Worm (Caenorhabditis elegans) whole organism, L3 larva: ENCODE data around the gene F17C11.12.

Source experiments
- R02D3.7 ChIP-seq: fragments of 150-350 bp; optimal IDR thresholded peaks from 2 replicates; lab custom pipeline; 2014; ENCODE audit warnings: missing biosample characterization, missing genetic modification characterization
- ZK546.5 ChIP-seq: sonication (generic microtip); optimal IDR thresholded peaks from 2 replicates; lab custom pipeline; 2017; ENCODE audit warnings: missing biosample characterization, missing genetic modification characterization
- ama-1 ChIP-seq: fragments of 150-350 bp; optimal IDR thresholded peaks from 2 replicates; lab custom pipeline; 2018
- ceh-28 ChIP-seq: fragments of 150-350 bp; optimal IDR thresholded peaks from 2 replicates; lab custom pipeline; 2014; ENCODE audit warnings: missing biosample characterization, missing genetic modification reagents, missing genetic modification characterization
- ceh-82 ChIP-seq: fragments of 150-350 bp; optimal IDR thresholded peaks from 2 replicates; lab custom pipeline; 2014; ENCODE audit warnings: missing biosample characterization, missing genetic modification characterization
- ceh-9 ChIP-seq: sonication (generic microtip); optimal IDR thresholded peaks from 2 replicates; lab custom pipeline; 2018; ENCODE audit warnings: missing biosample characterization, missing genetic modification characterization
- daf-12 ChIP-seq: fragments of 150-350 bp; optimal IDR thresholded peaks from 2 replicates; lab custom pipeline; 2014; ENCODE audit warnings: missing biosample characterization, missing genetic modification reagents, missing genetic modification characterization
- egl-27 ChIP-seq: sonication (generic microtip); optimal IDR thresholded peaks from 4 replicates; lab custom pipeline; 2017; ENCODE audit warnings: missing biosample characterization, missing genetic modification reagents, missing genetic modification characterization
- eor-1 ChIP-seq, 2 experiments: fragments of 150-350 bp; optimal IDR thresholded peaks; 2 replicates each; lab custom pipeline; 2014 to 2018; ENCODE audit warnings: missing biosample characterization in 2 of 2, missing genetic modification characterization in 2 of 2
- fkh-10 ChIP-seq: sonication (generic microtip); optimal IDR thresholded peaks from 2 replicates; lab custom pipeline; 2017; ENCODE audit warnings: missing biosample characterization, missing genetic modification reagents, missing genetic modification characterization
- fkh-2 ChIP-seq: fragments of 150-350 bp; optimal IDR thresholded peaks from 2 replicates; lab custom pipeline; 2014; ENCODE audit warnings: missing biosample characterization, missing genetic modification reagents, missing genetic modification characterization
- hmg-11 ChIP-seq: sonication (generic microtip); optimal IDR thresholded peaks from 2 replicates; lab custom pipeline; 2016; ENCODE audit warnings: missing genetic modification characterization, missing compliant biosample characterization
- jun-1 ChIP-seq: fragments of 150-350 bp; optimal IDR thresholded peaks from 2 replicates; lab custom pipeline; 2014; ENCODE audit warnings: missing biosample characterization, missing genetic modification reagents, missing genetic modification characterization
- lin-15B ChIP-seq: fragments of 150-350 bp; optimal IDR thresholded peaks from 2 replicates; lab custom pipeline; 2014; ENCODE audit warnings: missing biosample characterization, missing genetic modification characterization
- lsy-12 ChIP-seq: sonication (generic microtip); optimal IDR thresholded peaks from 2 replicates; lab custom pipeline; 2016; ENCODE audit warnings: mild to moderate bottlenecking, missing genetic modification characterization, missing compliant biosample characterization
- mml-1 ChIP-seq: fragments of 150-350 bp; sonication (generic microtip); optimal IDR thresholded peaks from 3 replicates; lab custom pipeline; 2014; ENCODE audit warnings: missing biosample characterization, missing genetic modification characterization
- nfya-1 ChIP-seq: sonication (generic microtip); optimal IDR thresholded peaks from 2 replicates; lab custom pipeline; 2017; ENCODE audit warnings: missing genetic modification characterization, mild to moderate bottlenecking, missing compliant biosample characterization, antibody characterized with exemption, moderate library complexity; ENCODE audit not compliant: insufficient read depth
- nhr-11 ChIP-seq: fragments of 150-350 bp; optimal IDR thresholded peaks from 2 replicates; lab custom pipeline; 2014; ENCODE audit warnings: missing biosample characterization, missing genetic modification characterization
- nhr-12 ChIP-seq: fragments of 150-350 bp; optimal IDR thresholded peaks from 2 replicates; lab custom pipeline; 2014; ENCODE audit warnings: missing biosample characterization, missing genetic modification characterization
- nhr-23 ChIP-seq: fragments of 150-350 bp; optimal IDR thresholded peaks from 2 replicates; lab custom pipeline; 2014; ENCODE audit warnings: missing biosample characterization, missing genetic modification reagents, missing genetic modification characterization
- nhr-67 ChIP-seq: fragments of 150-350 bp; optimal IDR thresholded peaks from 2 replicates; lab custom pipeline; 2014; ENCODE audit warnings: missing biosample characterization, missing genetic modification characterization
- nhr-76 ChIP-seq: fragments of 150-350 bp; sonication (generic microtip); optimal IDR thresholded peaks from 5 replicates; lab custom pipeline; 2014; ENCODE audit warnings: missing biosample characterization, missing genetic modification characterization
- nhr-77 ChIP-seq: fragments of 150-350 bp; optimal IDR thresholded peaks from 2 replicates; lab custom pipeline; 2014; ENCODE audit warnings: missing biosample characterization, missing genetic modification characterization
- pqm-1 ChIP-seq: fragments of 150-350 bp; optimal IDR thresholded peaks from 2 replicates; lab custom pipeline; 2017; ENCODE audit warnings: missing biosample characterization, missing genetic modification characterization, inconsistent platforms
- sea-2 ChIP-seq: fragments of 150-350 bp; sonication (generic microtip); optimal IDR thresholded peaks from 4 replicates; lab custom pipeline; 2014; ENCODE audit warnings: missing biosample characterization, missing genetic modification reagents, missing genetic modification characterization
- skn-1 ChIP-seq: fragments of 150-350 bp; optimal IDR thresholded peaks from 2 replicates; lab custom pipeline; 2014; ENCODE audit warnings: missing biosample characterization, missing genetic modification characterization
- unc-39 ChIP-seq: sonication (generic microtip); optimal IDR thresholded peaks from 4 replicates; lab custom pipeline; 2017; ENCODE audit warnings: missing biosample characterization, missing genetic modification characterization
- unc-62 ChIP-seq: fragments of 150-350 bp; sonication (generic microtip); optimal IDR thresholded peaks from 4 replicates; lab custom pipeline; 2014; ENCODE audit warnings: missing biosample characterization, missing genetic modification reagents, missing genetic modification characterization
- zag-1 ChIP-seq: fragments of 150-350 bp; optimal IDR thresholded peaks from 2 replicates; lab custom pipeline; 2014; ENCODE audit warnings: missing biosample characterization, missing genetic modification characterization

F17C11.12 gene

DNA sequence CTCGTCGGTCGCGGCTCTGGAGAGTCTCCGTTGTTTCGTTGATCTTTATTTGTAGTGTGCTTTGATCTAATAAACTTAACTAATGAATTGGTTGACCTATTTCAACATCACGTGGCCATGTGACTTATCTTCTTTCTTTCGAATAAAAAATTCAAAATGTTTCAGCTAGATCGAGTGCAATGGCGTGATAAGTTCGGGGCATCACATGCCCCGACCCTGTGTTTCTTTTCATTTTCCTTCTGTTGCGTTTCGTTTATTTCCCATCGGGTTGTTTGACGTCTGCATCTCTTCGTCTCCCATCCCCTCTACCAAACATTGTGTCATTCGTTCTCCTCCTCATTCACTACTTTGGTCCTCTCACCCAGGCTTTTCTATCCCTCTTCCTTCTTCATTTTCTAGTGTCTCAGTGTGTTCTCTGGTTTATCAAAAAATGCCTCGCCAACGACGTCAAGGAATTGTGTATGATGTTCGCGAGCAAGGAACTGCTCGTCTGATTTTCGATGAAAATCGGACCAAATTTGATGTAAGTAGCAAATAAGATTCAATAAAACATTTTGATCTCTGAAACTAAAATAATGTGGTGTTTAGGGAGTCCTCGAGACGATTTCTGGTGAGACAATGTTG lies 15.0 kb upstream of the F17C11.12 start, which contains the start of gene F17C11.4 (continued):
- no peak for TF ChIP-seq eor-1 (tag; optimal IDR thresholded peaks at IDR 0.05; lab: Kevin White, UChicago)
- TF ChIP-seq sea-2 (GFP tag; lab: Kevin White, UChicago), result no peak
- TF ChIP-seq nhr-11 (tag; lab: Kevin White, UChicago), result peak; percentile 47
- no peak for TF ChIP-seq pqm-1 (tag; lab: Kevin White, UChicago)
- TF ChIP-seq unc-39 (tag; lab: Kevin White, UChicago), result no peak
- TF ChIP-seq nfya-1, result peak; percentile 75

DNA sequence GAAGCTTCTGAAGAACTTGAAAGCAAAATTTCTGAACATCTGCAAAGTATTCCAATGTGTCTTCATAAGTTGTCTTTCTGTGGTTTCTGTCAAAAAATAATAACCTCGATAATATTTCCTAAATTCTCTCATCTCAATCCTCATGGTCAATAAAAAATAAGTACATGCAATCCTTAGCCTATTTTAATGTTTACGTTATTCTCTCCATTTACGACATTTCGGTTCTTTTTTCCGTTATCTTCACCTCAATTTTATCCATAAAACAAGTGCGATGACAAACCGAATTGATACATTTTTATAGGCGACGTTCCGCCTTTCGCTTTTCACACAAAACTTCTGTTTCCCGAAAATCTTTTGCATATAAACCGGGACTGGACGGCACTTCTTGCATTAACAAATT lies 12.8 kb upstream of the F17C11.12 start, which contains the start of gene col-153:
TSS of gene col-153 (plus strand) at position 301 of the 400 bp plus-strand sequence.
- TF ChIP-seq nhr-23 (tag; lab: Kevin White, UChicago) (no peak), egl-27 (no peak), nhr-12 (tag; lab: Kevin White, UChicago) (no peak), ceh-28 (no peak), nhr-76 (tag; lab: Kevin White, UChicago) (no peak), unc-62 (GFP tag; lab: Kevin White, UChicago) (no peak), daf-12 (tag; lab: Kevin White, UChicago) (no peak), ceh-9 (tag; lab: Kevin White, UChicago) (no peak), hmg-11 (tag; lab: Kevin White, UChicago) (no peak), sea-2 (GFP tag; lab: Kevin White, UChicago) (no peak), lin-15B (tag; lab: Kevin White, UChicago) (no peak), unc-39 (tag; lab: Kevin White, UChicago) (no peak), nhr-77 (tag; lab: Kevin White, UChicago) (no peak)
- TF ChIP-seq, all 47 proteins: peak for 0

DNA sequence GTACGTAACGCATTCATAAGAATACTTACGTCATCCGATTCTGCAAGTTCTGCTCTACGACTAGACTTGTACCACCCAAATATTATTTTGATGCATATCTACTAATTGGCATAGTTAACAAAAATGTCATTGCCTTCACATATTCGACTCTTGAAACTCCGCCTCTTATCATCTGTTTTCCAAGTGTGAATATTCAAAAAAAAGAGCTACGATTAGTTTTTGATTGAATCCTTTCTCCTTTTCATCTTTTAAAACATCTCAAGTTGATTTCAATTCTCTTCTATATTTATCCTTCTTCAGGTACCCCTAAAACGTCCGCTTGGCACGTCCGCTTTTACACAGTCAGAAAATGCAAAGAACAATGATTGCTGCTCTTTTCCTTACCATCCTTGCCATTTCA lies 11.2 kb upstream of the F17C11.12 start, which contains the start of gene F17C11.2:
TSS of gene F17C11.2 (plus strand) at position 301 of the 400 bp plus-strand sequence.
- TF ChIP-seq R02D3.7 (tag; lab: Kevin White, UChicago) (no peak), ceh-82 (tag; lab: Kevin White, UChicago) (no peak), pqm-1 (tag; lab: Kevin White, UChicago) (no peak), lsy-12 (tag; lab: Kevin White, UChicago) (no peak), lin-15B (tag; lab: Kevin White, UChicago) (no peak), jun-1 (tag; lab: Kevin White, UChicago) (no peak), ZK546.5 (no peak), zag-1 (tag; lab: Kevin White, UChicago) (no peak), fkh-10 (no peak)

DNA sequence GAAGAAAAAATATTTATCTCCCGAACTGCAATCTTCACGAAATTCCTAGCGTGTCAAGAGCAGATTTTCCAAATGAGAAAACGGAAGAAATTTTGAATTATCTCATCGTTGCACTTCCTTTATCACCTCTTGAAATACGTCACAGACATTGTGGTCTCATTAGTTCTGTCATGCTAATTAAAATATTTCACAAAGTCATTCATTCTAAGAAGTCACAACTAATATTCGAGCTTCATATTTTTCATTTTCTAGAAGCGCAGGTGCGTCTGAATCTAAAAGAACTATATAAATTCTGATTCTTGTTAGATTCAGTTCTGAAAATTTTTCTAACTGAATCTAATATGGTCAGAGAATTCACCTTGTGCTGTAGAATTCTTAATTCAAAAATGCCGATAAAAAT lies 10.5 kb upstream of the F17C11.12 start:
- TF ChIP-seq nhr-67 (tag; lab: Kevin White, UChicago), result no peak

DNA sequence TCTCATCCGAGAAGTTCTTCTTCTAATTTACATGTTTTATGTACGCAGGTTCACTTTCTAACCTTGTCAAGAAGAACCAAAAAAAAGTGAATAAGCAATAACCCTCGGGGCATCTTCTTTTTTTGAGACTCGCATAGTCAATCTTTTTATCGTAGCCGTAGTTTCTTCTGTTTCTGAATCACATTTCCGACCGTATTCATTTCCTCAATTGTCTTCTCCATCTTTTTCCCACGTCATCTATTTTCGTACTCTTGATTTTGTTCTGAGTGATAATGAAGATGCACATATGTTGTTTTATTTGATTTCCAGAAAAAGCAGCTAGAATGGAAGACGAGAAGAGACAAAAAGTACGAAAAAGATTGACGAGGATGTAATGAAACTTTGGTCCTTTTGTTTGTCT lies 8.2 kb upstream of the F17C11.12 start:
- TF ChIP-seq zag-1 (tag; lab: Kevin White, UChicago) (no peak), fkh-10 (peak; percentile 74)

DNA sequence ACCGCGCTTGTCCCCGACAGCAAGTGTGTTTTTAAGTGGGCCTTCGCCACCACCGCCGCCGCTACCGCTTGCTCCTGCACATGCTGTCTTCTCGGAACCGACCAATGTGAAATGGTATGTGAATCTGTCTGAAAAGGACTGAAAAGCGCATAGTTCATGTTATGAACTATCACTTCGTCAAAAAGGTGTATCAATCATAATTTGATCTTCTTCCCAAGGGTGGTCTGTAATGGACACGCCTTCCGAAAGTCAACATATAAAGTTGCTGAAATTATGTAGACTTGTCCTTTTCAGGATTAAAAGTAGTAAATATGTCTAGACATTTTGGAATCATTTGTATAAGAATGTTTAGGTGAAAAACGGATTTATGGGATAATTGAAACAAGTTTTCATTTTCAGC lies 5.4 kb upstream of the F17C11.12 start, which contains the start of gene zip-9:
TSS of gene zip-9 (plus strand) at position 301 of the 400 bp plus-strand sequence.
- TF ChIP-seq ceh-82 (tag; lab: Kevin White, UChicago), result no peak
- TF ChIP-seq fkh-2 (tag; lab: Kevin White, UChicago), result no peak
- no peak for TF ChIP-seq skn-1
- no peak for TF ChIP-seq ama-1 (lab: Kevin White, UChicago)
- no peak for TF ChIP-seq nhr-12 (tag; lab: Kevin White, UChicago)
- no peak for TF ChIP-seq unc-39 (tag; lab: Kevin White, UChicago)
- no peak for TF ChIP-seq fkh-10

DNA sequence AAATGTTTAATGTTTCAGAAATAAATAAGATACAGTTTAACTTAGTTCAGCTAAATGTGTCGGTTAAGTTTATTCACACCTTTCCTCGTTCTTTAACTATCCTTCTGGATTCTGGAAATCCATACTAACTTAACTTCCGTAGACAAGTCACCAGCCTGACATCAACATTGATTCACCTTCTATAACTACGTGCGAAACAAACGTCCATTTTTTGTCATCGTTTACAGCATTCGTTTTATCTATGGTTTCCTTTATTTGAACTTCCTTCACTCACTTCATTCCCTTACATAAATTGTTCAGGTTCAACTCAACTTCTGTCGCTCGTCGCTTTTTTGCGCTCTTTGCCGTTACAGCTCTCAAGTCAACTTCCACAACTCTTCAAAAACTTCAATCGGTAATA lies 4.4 kb upstream of the F17C11.12 start, which contains the start of gene F17C11.26:
TSS of gene F17C11.26 (plus strand) at position 301 of the 400 bp plus-strand sequence.
- TF ChIP-seq R02D3.7 (tag; lab: Kevin White, UChicago) (no peak), mml-1 (no peak), fkh-2 (tag; lab: Kevin White, UChicago) (no peak)
- TF ChIP-seq, all 47 proteins: peak for 0
